Worm (Caenorhabditis elegans): ENCODE results near the gene gcl-1.
A peak's percentile ranks its signal among the peaks of the same experiment; 100 is the strongest.

- TF ChIP-seq nhr-28 (tag; optimal IDR thresholded peaks at IDR 0.05) = no peak
- TF ChIP-seq efl-1 (optimal IDR thresholded peaks at IDR 0.05) = no peak
- peak in 1 of 2 experiments; percentile 5 for TF ChIP-seq efl-1 (GFP tag; optimal IDR thresholded peaks at IDR 0.05 in 1 of 2)
- TF ChIP-seq lin-13 (GFP tag; optimal IDR thresholded peaks at IDR 0.05) = no peak
- TF ChIP-seq nhr-71 (tag; optimal IDR thresholded peaks at IDR 0.05) = no peak
These were observed 3.1 kb upstream of the gcl-1 start, which contains the start of the genes pik-1 and aptf-2 for ce11 chrIV:13415739-13416271.

Data from whole organism, L1 larva.